Fruit fly (Drosophila melanogaster): ENCODE measurements around the gene mRpL47.
A peak's percentile ranks its signal among the peaks of the same experiment; 100 is the strongest.

Gene mRpL47

DNA sequence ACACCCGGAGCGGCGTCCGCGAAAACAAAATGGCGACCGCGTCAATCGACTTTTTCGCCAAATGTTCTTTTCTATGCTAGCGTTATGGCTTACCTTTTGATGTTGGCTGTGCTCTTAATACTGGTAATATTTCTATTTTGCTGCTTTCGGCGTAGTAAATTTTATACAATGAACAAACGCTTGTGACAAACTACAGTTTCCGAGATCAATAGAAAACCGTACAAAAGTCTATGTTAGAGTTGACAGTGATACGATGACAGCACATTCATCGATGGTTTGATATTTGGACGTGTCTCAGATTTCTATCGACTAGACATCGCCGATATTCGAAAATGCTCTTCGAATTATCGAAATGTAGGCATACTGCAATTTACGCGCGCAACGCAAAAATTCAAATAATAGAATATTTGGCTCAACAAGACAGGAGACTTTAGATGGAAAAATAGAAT is 5.6 kb downstream of the mRpL47 start, which contains the start of gene rump (continued):
- TF ChIP-seq CG17359 (tag; optimal IDR thresholded peaks at IDR 0.05) = no peak
- TF ChIP-seq Med (GFP tag) = peak; percentile 92
- TF ChIP-seq esg (GFP tag; conservative IDR thresholded peaks at IDR 0.05) = no peak
- no peak for TF ChIP-seq CG2199 (GFP tag; IDR thresholded peaks at IDR 0.05)
- TF ChIP-seq tgo (GFP tag; IDR thresholded peaks at IDR 0.05) = no peak
- TF ChIP-seq Hr39 (optimal IDR thresholded peaks at IDR 0.05) = no peak
- no peak for TF ChIP-seq CG12236 (GFP tag; optimal IDR thresholded peaks at IDR 0.05)
- TF ChIP-seq CG9437 (GFP tag; optimal IDR thresholded peaks at IDR 0.05) = no peak
- TF ChIP-seq onecut (GFP tag; IDR thresholded peaks at IDR 0.05) = peak; percentile 51; the same call in 1 of the 2 replicates
- no peak for TF ChIP-seq tin (GFP tag; optimal IDR thresholded peaks at IDR 0.05)
- no peak for TF ChIP-seq Lim3 (GFP tag; IDR thresholded peaks at IDR 0.05)
- TF ChIP-seq CG12744 (GFP tag; optimal IDR thresholded peaks at IDR 0.05) = no peak
- no peak for TF ChIP-seq CG8944 (GFP tag; optimal IDR thresholded peaks at IDR 0.05)
- TF ChIP-seq abd-A (tag; optimal IDR thresholded peaks at IDR 0.05) = no peak
- TF ChIP-seq CG13624 (GFP tag; optimal IDR thresholded peaks at IDR 0.05) = peak; percentile 48
- TF ChIP-seq her (GFP tag; optimal IDR thresholded peaks at IDR 0.05) = peak; percentile 8
- TF ChIP-seq CG14667 (GFP tag; IDR thresholded peaks at IDR 0.05) = no peak
- TF ChIP-seq CG11247 (GFP tag; IDR thresholded peaks at IDR 0.05) = no peak
- TF ChIP-seq CG7963 (GFP tag; IDR thresholded peaks at IDR 0.05; ENCODE audit: partially characterized antibody) = no peak
- no peak for TF ChIP-seq Fer2 (tag; optimal IDR thresholded peaks at IDR 0.05)
- TF ChIP-seq Fer1 (GFP tag; optimal IDR thresholded peaks at IDR 0.05) = no peak
- peak; percentile 40 for TF ChIP-seq Nf-YC (tag; optimal IDR thresholded peaks at IDR 0.05)
- no peak for TF ChIP-seq Sox102F (GFP tag; optimal IDR thresholded peaks at IDR 0.05)
- no peak for TF ChIP-seq prd (optimal IDR thresholded peaks at IDR 0.05)
- no peak for TF ChIP-seq prd (GFP tag; IDR thresholded peaks at IDR 0.05)
- TF ChIP-seq Meics (GFP tag; optimal IDR thresholded peaks at IDR 0.05) = no peak
- TF ChIP-seq CG15696 (tag; optimal IDR thresholded peaks at IDR 0.05) = no peak
- no peak for TF ChIP-seq Mes4 (GFP tag; optimal IDR thresholded peaks at IDR 0.05)
- TF ChIP-seq CG10267 (tag; optimal IDR thresholded peaks at IDR 0.05) = peak; percentile 65
- TF ChIP-seq phol (tag; optimal IDR thresholded peaks at IDR 0.05) = peak; percentile 98
- no peak for TF ChIP-seq D (optimal IDR thresholded peaks at IDR 0.05)
- no peak for TF ChIP-seq D (GFP tag; optimal IDR thresholded peaks at IDR 0.05)
- no peak for TF ChIP-seq CG3838 (GFP tag; optimal IDR thresholded peaks at IDR 0.05)
- TF ChIP-seq bsh (GFP tag; optimal IDR thresholded peaks at IDR 0.05) = peak in 1 of 2 experiments; percentile 13
- TF ChIP-seq ham (GFP tag; IDR thresholded peaks at IDR 0.05) = no peak
- TF ChIP-seq CG17829 (tag; optimal IDR thresholded peaks at IDR 0.05) = peak; percentile 54
- TF ChIP-seq luna (GFP tag; optimal IDR thresholded peaks at IDR 0.05) = no peak
- no peak for TF ChIP-seq z (GFP tag; IDR thresholded peaks at IDR 0.05)
- peak; percentile 17 for TF ChIP-seq CG13894 (tag; optimal IDR thresholded peaks at IDR 0.05)
- no peak for TF ChIP-seq crc (GFP tag; optimal IDR thresholded peaks at IDR 0.05)
- TF ChIP-seq CG10431 (GFP tag; optimal IDR thresholded peaks at IDR 0.05) = no peak
- TF ChIP-seq CG10147 (GFP tag; optimal IDR thresholded peaks at IDR 0.05) = peak; percentile 8
- TF ChIP-seq Opbp (GFP tag; IDR thresholded peaks at IDR 0.05; ENCODE audit: partially characterized antibody) = no peak
- TF ChIP-seq pan (optimal IDR thresholded peaks at IDR 0.05) = no peak
- no peak for TF ChIP-seq pan (GFP tag; optimal IDR thresholded peaks at IDR 0.05 in 1 of 2, IDR thresholded peaks at IDR 0.05 in 1 of 2)
- TF ChIP-seq gsb-n (tag; optimal IDR thresholded peaks at IDR 0.05) = no peak
- peak; percentile 34 for TF ChIP-seq vfl (GFP tag; optimal IDR thresholded peaks at IDR 0.05)
- TF ChIP-seq ash1 (GFP tag; optimal IDR thresholded peaks at IDR 0.05) = no peak
- TF ChIP-seq CG4854 (GFP tag; optimal IDR thresholded peaks at IDR 0.05) = peak; percentile 9
- peak; percentile 23 for TF ChIP-seq Myb (GFP tag; optimal IDR thresholded peaks at IDR 0.05)
- TF ChIP-seq CG1602 (GFP tag; optimal IDR thresholded peaks at IDR 0.05) = no peak
- TF ChIP-seq Dll (GFP tag; IDR thresholded peaks at IDR 0.05; ENCODE audit: partially characterized antibody) = no peak
- TF ChIP-seq nau (GFP tag; optimal IDR thresholded peaks at IDR 0.05) = no peak
